Worm (Caenorhabditis elegans): ENCODE results near the gene ZK721.4.

- no peak for TF ChIP-seq ceh-16 (tag; optimal IDR thresholded peaks at IDR 0.05)
- TF ChIP-seq ama-1 (optimal IDR thresholded peaks at IDR 0.05), result no peak
- TF ChIP-seq snpc-4 (tag; optimal IDR thresholded peaks at IDR 0.05), result no peak
- TF ChIP-seq nhr-11 (tag; optimal IDR thresholded peaks at IDR 0.05), result no peak
- TF ChIP-seq tbx-2 (tag; optimal IDR thresholded peaks at IDR 0.05), result no peak
- TF ChIP-seq hmg-11 (tag; optimal IDR thresholded peaks at IDR 0.05), result no peak
- TF ChIP-seq mdl-1 (tag; optimal IDR thresholded peaks at IDR 0.05), result no peak
- no peak for TF ChIP-seq nhr-25 (tag; optimal IDR thresholded peaks at IDR 0.05)
- no peak for TF ChIP-seq aly-2 (tag; optimal IDR thresholded peaks at IDR 0.05)
- no peak for TF ChIP-seq zag-1 (tag; optimal IDR thresholded peaks at IDR 0.05)
- no peak for TF ChIP-seq ceh-82 (tag; optimal IDR thresholded peaks at IDR 0.05)
- no peak for TF ChIP-seq ZK546.5 (tag; optimal IDR thresholded peaks at IDR 0.05)
- TF ChIP-seq nhr-12 (tag; optimal IDR thresholded peaks at IDR 0.05), result no peak
Observed at ce11 chrX:8761060-8761459, 17.6 kb upstream of the ZK721.4 start.
